Worm (Caenorhabditis elegans) whole organism, L2 larva: ENCODE data around the gene sad-1.

Experiments used
- C34F6.9 ChIP-seq: fragments of 150-350 bp; optimal IDR thresholded peaks from 2 replicates; lab custom pipeline; 2014; ENCODE audit warnings: missing biosample characterization, missing genetic modification characterization
- F13H6.1 ChIP-seq: sonication (generic microtip); optimal IDR thresholded peaks from 2 replicates; lab custom pipeline; 2016; ENCODE audit warnings: missing genetic modification characterization, missing compliant biosample characterization
- R02D3.7 ChIP-seq: fragments of 150-350 bp; optimal IDR thresholded peaks from 2 replicates; lab custom pipeline; 2014; ENCODE audit warnings: missing biosample characterization, missing genetic modification characterization
- Y55F3AM.14 ChIP-seq: fragments of 200-800 bp; sonication (Bioruptor generic); optimal IDR thresholded peaks from 2 replicates; lab custom pipeline; 2018; ENCODE audit warnings: mild to moderate bottlenecking, missing genetic modification characterization, missing compliant biosample characterization
- ZK546.5 ChIP-seq: sonication (generic microtip); optimal IDR thresholded peaks from 2 replicates; lab custom pipeline; 2017; ENCODE audit warnings: missing biosample characterization, missing genetic modification characterization
- ama-1 ChIP-seq: fragments of 150-350 bp; optimal IDR thresholded peaks from 2 replicates; lab custom pipeline; 2018; ENCODE audit warnings: inconsistent platforms
- blmp-1 ChIP-seq: sonication (generic microtip); optimal IDR thresholded peaks from 2 replicates; lab custom pipeline; 2017; ENCODE audit warnings: missing genetic modification characterization, mild to moderate bottlenecking, missing compliant biosample characterization, antibody characterized with exemption, moderate library complexity; ENCODE audit not compliant: insufficient read depth
- ceh-16 ChIP-seq: fragments of 150-350 bp; optimal IDR thresholded peaks from 2 replicates; lab custom pipeline; 2014; ENCODE audit warnings: missing biosample characterization, missing genetic modification characterization
- crh-2 ChIP-seq: sonication (generic microtip); optimal IDR thresholded peaks from 2 replicates; lab custom pipeline; 2017; ENCODE audit warnings: missing biosample characterization, missing genetic modification characterization
- dmd-4 ChIP-seq: sonication (generic microtip); optimal IDR thresholded peaks from 2 replicates; lab custom pipeline; 2017; ENCODE audit warnings: missing biosample characterization, missing genetic modification characterization
- elt-1 ChIP-seq: fragments of 150-350 bp; optimal IDR thresholded peaks from 2 replicates; lab custom pipeline; 2014; ENCODE audit warnings: missing biosample characterization, missing genetic modification characterization
- fos-1 ChIP-seq: fragments of 150-350 bp; optimal IDR thresholded peaks from 2 replicates; lab custom pipeline; 2014; ENCODE audit warnings: missing biosample characterization, missing genetic modification characterization
- gmeb-1 ChIP-seq: fragments of 150-350 bp; optimal IDR thresholded peaks from 2 replicates; lab custom pipeline; 2014; ENCODE audit warnings: missing biosample characterization, missing genetic modification characterization
- lin-13 ChIP-seq: fragments of 150-350 bp; optimal IDR thresholded peaks from 2 replicates; lab custom pipeline; 2014; ENCODE audit warnings: missing biosample characterization, missing genetic modification reagents, missing genetic modification characterization
- lin-39 ChIP-seq: fragments of 150-350 bp; optimal IDR thresholded peaks from 2 replicates; lab custom pipeline; 2014; ENCODE audit warnings: missing biosample characterization, missing genetic modification reagents, missing genetic modification characterization
- lsy-2 ChIP-seq, 2 experiments: fragments of 150-350 bp in 1 of 2; sonication (generic microtip) in 1 of 2; optimal IDR thresholded peaks; 2 replicates each; lab custom pipeline; 2014 to 2017; ENCODE audit warnings: missing biosample characterization in 2 of 2, missing genetic modification characterization in 2 of 2
- mab-5 ChIP-seq: fragments of 150-350 bp; optimal IDR thresholded peaks from 2 replicates; lab custom pipeline; 2014; ENCODE audit warnings: missing biosample characterization, missing genetic modification characterization
- mbf-1 ChIP-seq: sonication (generic microtip); optimal IDR thresholded peaks from 2 replicates; lab custom pipeline; 2017; ENCODE audit warnings: missing biosample characterization, missing genetic modification characterization
- nhr-11 ChIP-seq: fragments of 150-350 bp; optimal IDR thresholded peaks from 2 replicates; lab custom pipeline; 2014; ENCODE audit warnings: missing biosample characterization, missing genetic modification characterization
- nhr-12 ChIP-seq: fragments of 150-350 bp; optimal IDR thresholded peaks from 2 replicates; lab custom pipeline; 2014; ENCODE audit warnings: missing biosample characterization, missing genetic modification characterization
- nhr-129 ChIP-seq: fragments of 150-350 bp; optimal IDR thresholded peaks from 2 replicates; lab custom pipeline; 2014; ENCODE audit warnings: missing biosample characterization, missing genetic modification characterization
- nhr-21 ChIP-seq: fragments of 150-350 bp; optimal IDR thresholded peaks from 2 replicates; lab custom pipeline; 2014; ENCODE audit warnings: missing biosample characterization, missing genetic modification characterization
- nhr-23 ChIP-seq: fragments of 150-350 bp; optimal IDR thresholded peaks from 2 replicates; lab custom pipeline; 2014; ENCODE audit warnings: missing biosample characterization, missing genetic modification reagents, missing genetic modification characterization
- nhr-237 ChIP-seq: fragments of 150-350 bp; optimal IDR thresholded peaks from 2 replicates; lab custom pipeline; 2014; ENCODE audit warnings: missing biosample characterization, missing genetic modification characterization
- nhr-25 ChIP-seq: fragments of 150-350 bp; sonication (generic microtip); optimal IDR thresholded peaks from 3 replicates; lab custom pipeline; 2014; ENCODE audit warnings: missing biosample characterization, missing genetic modification characterization
- nhr-6 ChIP-seq: fragments of 150-350 bp; optimal IDR thresholded peaks from 2 replicates; lab custom pipeline; 2014; ENCODE audit warnings: missing biosample characterization, missing genetic modification characterization
- nhr-77 ChIP-seq: fragments of 150-350 bp; optimal IDR thresholded peaks from 2 replicates; lab custom pipeline; 2014; ENCODE audit warnings: missing biosample characterization, missing genetic modification characterization
- sem-4 ChIP-seq: fragments of 150-350 bp; optimal IDR thresholded peaks from 2 replicates; lab custom pipeline; 2014; ENCODE audit warnings: missing biosample characterization, missing genetic modification reagents, missing genetic modification characterization
- skn-1 ChIP-seq: sonication (generic microtip); optimal IDR thresholded peaks from 2 replicates; lab custom pipeline; 2017; ENCODE audit warnings: missing biosample characterization, missing genetic modification characterization
- sma-3 ChIP-seq: sonication (generic microtip); optimal IDR thresholded peaks from 2 replicates; lab custom pipeline; 2016; ENCODE audit warnings: missing genetic modification reagents, missing genetic modification characterization, missing compliant biosample characterization
- sma-9 ChIP-seq, 2 experiments: fragments of 150-350 bp in 1 of 2; sonication (generic microtip) in 1 of 2; optimal IDR thresholded peaks; 2 replicates each; lab custom pipeline; 2014 to 2016; ENCODE audit warnings: missing genetic modification characterization in 2 of 2, mild to moderate bottlenecking in 1 of 2, missing biosample characterization in 1 of 2, missing compliant biosample characterization in 1 of 2, missing genetic modification reagents in 1 of 2, moderate library complexity in 1 of 2
- unc-39 ChIP-seq: fragments of 150-350 bp; optimal IDR thresholded peaks from 2 replicates; lab custom pipeline; 2014; ENCODE audit warnings: missing biosample characterization, missing genetic modification characterization
- unc-55 ChIP-seq: fragments of 150-350 bp; sonication (generic microtip); optimal IDR thresholded peaks from 3 replicates; lab custom pipeline; 2014; ENCODE audit warnings: missing biosample characterization, missing genetic modification reagents, missing genetic modification characterization
- zag-1 ChIP-seq: fragments of 150-350 bp; optimal IDR thresholded peaks from 2 replicates; lab custom pipeline; 2014; ENCODE audit warnings: missing biosample characterization, missing genetic modification characterization
- ztf-1 ChIP-seq: fragments of 200-800 bp; sonication (Bioruptor generic); conservative IDR thresholded peaks from 2 replicates; pipeline ENCODE4 v1.3.6; 2022; ENCODE audit warnings: missing genetic modification characterization, missing compliant biosample characterization
- ztf-11 ChIP-seq: sonication (generic microtip); optimal IDR thresholded peaks from 2 replicates; lab custom pipeline; 2017; ENCODE audit warnings: missing biosample characterization, missing genetic modification characterization
- ztf-4 ChIP-seq: fragments of 150-350 bp; optimal IDR thresholded peaks from 2 replicates; lab custom pipeline; 2014; ENCODE audit warnings: missing biosample characterization, missing genetic modification characterization

The sad-1 gene

ce11 chrX:13539701-13540100, 39.2 kb upstream of the sad-1 start (continued):
- TF ChIP-seq nhr-237 (tag; lab: Kevin White, UChicago) = no peak
- TF ChIP-seq, all 48 proteins: peak for 17

- TF ChIP-seq lsy-2 (tag; optimal IDR thresholded peaks at IDR 0.05; lab: Kevin White, UChicago) (no peak), mbf-1 (tag; lab: Kevin White, UChicago) (no peak), F13H6.1 (tag; lab: Kevin White, UChicago) (no peak), ztf-11 (no peak), nhr-6 (tag; lab: Kevin White, UChicago) (no peak), nhr-21 (tag; lab: Kevin White, UChicago) (no peak), sma-9 (GFP tag; optimal IDR thresholded peaks at IDR 0.05; lab: Kevin White, UChicago) (no peak), sma-9 (tag; optimal IDR thresholded peaks at IDR 0.05; lab: Kevin White, UChicago) (no peak), unc-39 (tag; lab: Kevin White, UChicago) (no peak), ztf-1 (GFP tag; lab: Robert Waterston, UW) (no peak), blmp-1 (tag; lab: Kevin White, UChicago) (no peak), crh-2 (tag; lab: Kevin White, UChicago) (no peak), nhr-129 (no peak), C34F6.9 (no peak), nhr-77 (tag; lab: Kevin White, UChicago) (no peak), Y55F3AM.14 (GFP tag; lab: Kevin White, UChicago) (no peak), dmd-4 (no peak), skn-1 (tag; lab: Kevin White, UChicago) (no peak)
Observed at ce11 chrX:13536759-13537158, 36.3 kb upstream of the sad-1 start, which contains the start of gene R01E6.5. Gene R01E6.5, plus strand, starts transcription at chrX:13537059.

ce11 chrX:13532424-13533309, 32.2 kb upstream of the sad-1 start, which contains the start of gene acr-12:
Gene acr-12, plus strand, starts transcription at chrX:13532853.
- TF ChIP-seq nhr-11 (tag; lab: Kevin White, UChicago) = no peak
- TF ChIP-seq crh-2 (tag; lab: Kevin White, UChicago) = no peak
- TF ChIP-seq lsy-2 (tag; optimal IDR thresholded peaks at IDR 0.05; lab: Kevin White, UChicago) = no peak
- TF ChIP-seq lin-39 = no peak
- TF ChIP-seq sma-9 (GFP tag; optimal IDR thresholded peaks at IDR 0.05; lab: Kevin White, UChicago) = peak; percentile 2
- no peak for TF ChIP-seq sma-9 (tag; optimal IDR thresholded peaks at IDR 0.05; lab: Kevin White, UChicago)
- peak; percentile 17 for TF ChIP-seq unc-55 (GFP tag; lab: Kevin White, UChicago)

ce11 chrX:13530015-13530778, 29.7 kb upstream of the sad-1 start:
- TF ChIP-seq mab-5 (tag; lab: Kevin White, UChicago) (no peak), nhr-77 (tag; lab: Kevin White, UChicago) (no peak), ztf-4 (no peak), sma-3 (no peak), fos-1 (tag; lab: Kevin White, UChicago) (no peak), ztf-1 (GFP tag; lab: Robert Waterston, UW) (no peak), nhr-23 (no peak), dmd-4 (no peak), Y55F3AM.14 (GFP tag; lab: Kevin White, UChicago) (no peak), ztf-11 (no peak), R02D3.7 (tag; lab: Kevin White, UChicago) (no peak)

- TF ChIP-seq blmp-1 (tag; lab: Kevin White, UChicago) (no peak), skn-1 (tag; lab: Kevin White, UChicago) (no peak), fos-1 (tag; lab: Kevin White, UChicago) (peak; percentile 98), lsy-2 (tag; optimal IDR thresholded peaks at IDR 0.05; lab: Kevin White, UChicago) (peak in 1 of 2 experiments; percentile 24), mab-5 (tag; lab: Kevin White, UChicago) (no peak), nhr-237 (tag; lab: Kevin White, UChicago) (no peak), zag-1 (tag; lab: Kevin White, UChicago) (no peak), unc-55 (GFP tag; lab: Kevin White, UChicago) (no peak), elt-1 (tag; lab: Kevin White, UChicago) (no peak), gmeb-1 (tag; lab: Kevin White, UChicago) (peak; percentile 70), sem-4 (tag; lab: Kevin White, UChicago) (peak; percentile 16), F13H6.1 (tag; lab: Kevin White, UChicago) (peak; percentile 93), ztf-4 (no peak), nhr-12 (tag; lab: Kevin White, UChicago) (no peak), nhr-77 (tag; lab: Kevin White, UChicago) (no peak), nhr-21 (tag; lab: Kevin White, UChicago) (peak; percentile 64), crh-2 (tag; lab: Kevin White, UChicago) (peak; percentile 77), ceh-16 (tag; lab: Kevin White, UChicago) (no peak), sma-9 (GFP tag; optimal IDR thresholded peaks at IDR 0.05; lab: Kevin White, UChicago) (peak; percentile 96), sma-9 (tag; optimal IDR thresholded peaks at IDR 0.05; lab: Kevin White, UChicago) (no peak), ama-1 (lab: Kevin White, UChicago) (no peak), nhr-25 (tag; lab: Kevin White, UChicago) (peak; percentile 5), dmd-4 (no peak), sma-3 (peak; percentile 91), lin-13 (GFP tag; lab: Kevin White, UChicago) (no peak), mbf-1 (tag; lab: Kevin White, UChicago) (no peak), ZK546.5 (no peak), nhr-6 (tag; lab: Kevin White, UChicago) (no peak)
Observed at ce11 chrX:13528630-13529138, 28.2 kb upstream of the sad-1 start, which contains the start of gene F18H3.4. Gene F18H3.4, plus strand, starts transcription at chrX:13529088.
